Fruit fly (Drosophila melanogaster) S2 (cell line): Measurements from ENCODE around the gene CG42747.

ENCODE experiments used
- CG8478 ChIP-seq: fragments of >200 bp; optimal IDR thresholded peaks from 2 replicates; lab custom pipeline; 2018
- CTCF ChIP-seq, 2 experiments: fragments of >200 bp; optimal IDR thresholded peaks; 2 replicates each; lab custom pipeline; 2018

CG42747 gene

dm6 chr3L:6404104-6404503 is 3.7 kb downstream of the CG42747 start:
- no peak for TF ChIP-seq CTCF (optimal IDR thresholded peaks at IDR 0.05; lab: Kevin White, UChicago)
- no peak for TF ChIP-seq CG8478 (lab: Kevin White, UChicago)

dm6 chr3L:6404889-6405288 is 4.5 kb downstream of the CG42747 start:
- no peak for TF ChIP-seq CTCF (optimal IDR thresholded peaks at IDR 0.05; lab: Kevin White, UChicago)
- TF ChIP-seq CG8478 (lab: Kevin White, UChicago): no peak

- TF ChIP-seq CG8478 (lab: Kevin White, UChicago) (no peak), CTCF (optimal IDR thresholded peaks at IDR 0.05; lab: Kevin White, UChicago) (no peak)
Measured at dm6 chr3L:6437235-6437634, 36.8 kb downstream of the CG42747 start.

- TF ChIP-seq CTCF (optimal IDR thresholded peaks at IDR 0.05; lab: Kevin White, UChicago) (no peak), CG8478 (lab: Kevin White, UChicago) (no peak)
Measured at dm6 chr3L:6439713-6440461, 39.5 kb downstream of the CG42747 start.

- TF ChIP-seq CG8478 (lab: Kevin White, UChicago) (no peak), CTCF (optimal IDR thresholded peaks at IDR 0.05; lab: Kevin White, UChicago) (no peak)
Measured at dm6 chr3L:6440462-6440811, 40.0 kb downstream of the CG42747 start.

dm6 chr3L:6443235-6443634 is 42.8 kb downstream of the CG42747 start:
- TF ChIP-seq CTCF (optimal IDR thresholded peaks at IDR 0.05; lab: Kevin White, UChicago) (no peak), CG8478 (lab: Kevin White, UChicago) (no peak)

dm6 chr3L:6446553-6446952 is 46.2 kb downstream of the CG42747 start:
- no peak for TF ChIP-seq CTCF (optimal IDR thresholded peaks at IDR 0.05; lab: Kevin White, UChicago)
- no peak for TF ChIP-seq CG8478 (lab: Kevin White, UChicago)

dm6 chr3L:6447203-6447602 is 46.8 kb downstream of the CG42747 start:
- no peak for TF ChIP-seq CG8478 (lab: Kevin White, UChicago)
- no peak for TF ChIP-seq CTCF (optimal IDR thresholded peaks at IDR 0.05; lab: Kevin White, UChicago)

- TF ChIP-seq CG8478 (lab: Kevin White, UChicago): no peak
- TF ChIP-seq CTCF (optimal IDR thresholded peaks at IDR 0.05; lab: Kevin White, UChicago): no peak
Measured at dm6 chr3L:6447708-6448107, 47.3 kb downstream of the CG42747 start.

- TF ChIP-seq CG8478 (lab: Kevin White, UChicago) (no peak), CTCF (optimal IDR thresholded peaks at IDR 0.05; lab: Kevin White, UChicago) (no peak)
Measured at dm6 chr3L:6449159-6449664, 48.8 kb downstream of the CG42747 start.

- TF ChIP-seq CG8478 (lab: Kevin White, UChicago) (no peak), CTCF (optimal IDR thresholded peaks at IDR 0.05; lab: Kevin White, UChicago) (no peak)
Measured at dm6 chr3L:6451572-6451971, 51.2 kb downstream of the CG42747 start.

dm6 chr3L:6452347-6452746 is 52.0 kb downstream of the CG42747 start:
- TF ChIP-seq CTCF (optimal IDR thresholded peaks at IDR 0.05; lab: Kevin White, UChicago) (no peak), CG8478 (lab: Kevin White, UChicago) (no peak)

- TF ChIP-seq CG8478 (lab: Kevin White, UChicago): no peak
- TF ChIP-seq CTCF (optimal IDR thresholded peaks at IDR 0.05; lab: Kevin White, UChicago): no peak
Measured at dm6 chr3L:6453482-6453881, 53.1 kb downstream of the CG42747 start.

- TF ChIP-seq CTCF (optimal IDR thresholded peaks at IDR 0.05; lab: Kevin White, UChicago) (no peak), CG8478 (lab: Kevin White, UChicago) (no peak)
Measured at dm6 chr3L:6455383-6455782, 55.0 kb downstream of the CG42747 start.

- TF ChIP-seq CTCF (optimal IDR thresholded peaks at IDR 0.05; lab: Kevin White, UChicago): no peak
- TF ChIP-seq CG8478 (lab: Kevin White, UChicago): no peak
Measured at dm6 chr3L:6457208-6457607, 56.8 kb downstream of the CG42747 start.

- TF ChIP-seq CG8478 (lab: Kevin White, UChicago): no peak
- TF ChIP-seq CTCF (optimal IDR thresholded peaks at IDR 0.05; lab: Kevin White, UChicago): no peak
Measured at dm6 chr3L:6457891-6458290, 57.5 kb downstream of the CG42747 start.
